Fruit fly (Drosophila melanogaster): ENCODE measurements around the gene Marcal1.

Gene Marcal1

DNA sequence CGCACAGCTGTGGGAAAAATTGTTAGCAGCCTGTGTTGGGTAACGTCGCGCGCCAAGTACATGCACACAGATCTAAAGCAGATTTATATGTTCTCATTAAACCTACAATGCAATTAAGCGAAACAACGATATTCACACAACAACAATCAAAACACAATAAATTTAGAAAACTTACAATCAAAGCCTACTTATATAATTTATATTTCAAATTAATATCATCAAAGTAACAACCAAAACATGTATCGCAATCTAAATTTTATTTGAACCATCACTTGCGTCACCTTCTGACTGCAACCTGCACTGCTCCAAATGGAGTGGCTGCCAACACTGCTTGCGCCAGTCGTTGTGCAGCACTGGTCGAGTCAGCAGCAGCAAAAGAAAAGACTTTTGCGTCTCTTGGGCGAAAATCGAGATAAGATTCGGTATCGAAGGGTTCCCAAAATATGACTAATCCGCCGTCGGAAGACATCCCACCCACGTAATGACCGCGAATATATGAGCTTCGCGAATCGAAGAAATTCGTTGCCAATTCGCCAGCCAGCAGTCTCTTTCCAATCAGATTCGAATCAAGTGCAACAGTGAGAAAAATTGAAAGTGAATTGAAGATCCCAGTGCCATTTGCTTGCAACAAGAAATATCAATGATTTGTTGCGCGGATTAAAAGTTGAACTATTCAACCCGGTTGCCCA lies 26.1 kb downstream of the Marcal1 start, which contains the start of the genes CG8892 and CG34126 (continued):
- TF ChIP-seq CG8478 (optimal IDR thresholded peaks at IDR 0.05) (no peak), NK7.1 (GFP tag; optimal IDR thresholded peaks at IDR 0.05) (peak; percentile 82), CG2129 (GFP tag; IDR thresholded peaks at IDR 0.05; ENCODE audit: partially characterized antibody) (no peak), Rfx (GFP tag; IDR thresholded peaks at IDR 0.05) (peak; percentile 98), fru (optimal IDR thresholded peaks at IDR 0.05) (no peak), Camta (GFP tag; optimal IDR thresholded peaks at IDR 0.05) (peak; percentile 97), CG3995 (GFP tag; optimal IDR thresholded peaks at IDR 0.05) (peak; percentile 83), CG4282 (GFP tag; optimal IDR thresholded peaks at IDR 0.05) (peak; percentile 88), Dll (GFP tag; IDR thresholded peaks at IDR 0.05; ENCODE audit: partially characterized antibody) (peak; percentile 53; the same call in 1 of the 4 replicates), CG8924 (tag; optimal IDR thresholded peaks at IDR 0.05) (peak; percentile 97), Oaz (GFP tag; IDR thresholded peaks at IDR 0.05) (peak; percentile 90), Fer1 (GFP tag; optimal IDR thresholded peaks at IDR 0.05) (peak; percentile 97), CG17802 (tag; optimal IDR thresholded peaks at IDR 0.05) (peak; percentile 90), Max (GFP tag; optimal IDR thresholded peaks at IDR 0.05) (peak; percentile 99), CG8359 (GFP tag; optimal IDR thresholded peaks at IDR 0.05; ENCODE audit: borderline replicate concordance) (peak; percentile 87), sc (optimal IDR thresholded peaks at IDR 0.05) (no peak), sc (GFP tag; optimal IDR thresholded peaks at IDR 0.05) (peak; percentile 96), slou (GFP tag; optimal IDR thresholded peaks at IDR 0.05) (peak; percentile 98), Nf-YB (GFP tag; optimal IDR thresholded peaks at IDR 0.05) (peak; percentile 81), ci (GFP tag; IDR thresholded peaks at IDR 0.05) (peak; percentile 89), vvl (GFP tag; IDR thresholded peaks at IDR 0.05) (peak; percentile 96), crc (GFP tag; optimal IDR thresholded peaks at IDR 0.05) (peak; percentile 85), Rx (GFP tag; IDR thresholded peaks at IDR 0.05) (peak; percentile 93), Dek (tag; optimal IDR thresholded peaks at IDR 0.05) (peak; percentile 96), row (GFP tag; IDR thresholded peaks at IDR 0.05) (peak; percentile 98), Dip2 (GFP tag; IDR thresholded peaks at IDR 0.05) (peak; percentile 71), D (optimal IDR thresholded peaks at IDR 0.05) (no peak), D (GFP tag; optimal IDR thresholded peaks at IDR 0.05) (peak; percentile 97), CTCF (GFP tag; optimal IDR thresholded peaks at IDR 0.05) (peak; percentile 57), h (optimal IDR thresholded peaks at IDR 0.05) (no peak), zfh1 (GFP tag; IDR thresholded peaks at IDR 0.05) (peak; percentile 96), CG12155 (GFP tag; optimal IDR thresholded peaks at IDR 0.05) (peak; percentile 97), ato (GFP tag; IDR thresholded peaks at IDR 0.05; ENCODE audit: partially characterized antibody) (no peak), CG8089 (GFP tag; optimal IDR thresholded peaks at IDR 0.05) (peak; percentile 95), Opbp (GFP tag; IDR thresholded peaks at IDR 0.05; ENCODE audit: partially characterized antibody) (0 out of 3 replicates have a peak, but pooled peaks have one; percentile 28), bab2 (GFP tag; optimal IDR thresholded peaks at IDR 0.05) (peak; percentile 97), Ets97D (GFP tag; optimal IDR thresholded peaks at IDR 0.05) (peak; percentile 92), stc (GFP tag; IDR thresholded peaks at IDR 0.05) (peak; percentile 88), CG11085 (GFP tag; IDR thresholded peaks at IDR 0.05) (peak; percentile 94), sr (GFP tag; IDR thresholded peaks at IDR 0.05) (peak; percentile 58; the same call in 2 of the 3 replicates), CG6791 (GFP tag; IDR thresholded peaks at IDR 0.05; ENCODE audit: partially characterized antibody) (0 out of 3 replicates have a peak, but pooled peaks have one; percentile 19), CG12104 (GFP tag; optimal IDR thresholded peaks at IDR 0.05) (peak; percentile 96), CG18619 (GFP tag; optimal IDR thresholded peaks at IDR 0.05) (peak; percentile 98), CG17186 (GFP tag; optimal IDR thresholded peaks at IDR 0.05) (peak; percentile 95), rib (GFP tag; IDR thresholded peaks at IDR 0.05) (peak; percentile 93), CG10209 (GFP tag; optimal IDR thresholded peaks at IDR 0.05) (peak; percentile 98), HLH3B (GFP tag; IDR thresholded peaks at IDR 0.05) (peak; percentile 94), CG31441 (GFP tag; IDR thresholded peaks at IDR 0.05) (peak; percentile 96), corto (GFP tag; optimal IDR thresholded peaks at IDR 0.05) (peak; percentile 95), CG13894 (tag; optimal IDR thresholded peaks at IDR 0.05) (peak; percentile 94), otp (GFP tag; IDR thresholded peaks at IDR 0.05) (peak; percentile 85), danr (GFP tag; IDR thresholded peaks at IDR 0.05) (peak; percentile 94)

Data from whole organism, embryonic.